Fruit fly (Drosophila melanogaster): ENCODE results near the gene CG4364.

DNA sequence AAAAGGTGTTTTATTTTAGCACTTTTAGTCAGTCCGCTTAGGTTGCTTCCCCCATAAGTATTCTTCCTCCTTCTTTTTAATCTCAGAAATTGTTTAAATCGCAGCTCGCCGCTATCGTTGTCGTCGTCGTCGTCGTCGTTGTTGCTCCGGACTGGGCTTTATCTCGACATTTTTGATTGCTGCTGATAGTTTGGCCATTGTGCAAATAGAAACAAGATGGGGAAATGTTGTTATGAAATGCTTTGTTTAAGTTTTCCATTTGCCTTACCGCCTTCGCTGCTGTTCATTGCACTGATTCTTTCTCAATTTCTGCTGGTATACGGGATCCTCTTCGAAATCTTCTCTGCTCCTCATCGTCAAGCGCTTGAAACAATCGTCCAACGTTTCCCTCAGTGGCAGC, 8.1 kb downstream of the CG4364 start:
- TF ChIP-seq Hr39 (GFP tag; optimal IDR thresholded peaks at IDR 0.05): no peak
- no peak for TF ChIP-seq cyc (GFP tag; optimal IDR thresholded peaks at IDR 0.05)
- TF ChIP-seq Blimp-1 (GFP tag; optimal IDR thresholded peaks at IDR 0.05): no peak
- no peak for TF ChIP-seq CG8119 (GFP tag; IDR thresholded peaks at IDR 0.05)
- TF ChIP-seq eg (GFP tag; IDR thresholded peaks at IDR 0.05): no peak
- TF ChIP-seq achi (GFP tag; optimal IDR thresholded peaks at IDR 0.05): no peak
- TF ChIP-seq Eip93F (GFP tag; optimal IDR thresholded peaks at IDR 0.05): no peak

All from whole organism, prepupa.